Worm (Caenorhabditis elegans) whole organism, L4 larva: Measurements from ENCODE around the gene C44H9.4.
"Not testable (repeated sequence)": the region's sequence is repeated elsewhere in the genome, so short reads cannot be mapped to it uniquely, and the experiment has no call there.

Experiments used
- F26F4.8 ChIP-seq: fragments of 200-800 bp; sonication (Bioruptor generic); conservative IDR thresholded peaks from 2 replicates; pipeline ENCODE4 v1.3.6; 2022; ENCODE audit warnings: missing genetic modification characterization, missing compliant biosample characterization
- F49E8.2 ChIP-seq: sonication (generic microtip); optimal IDR thresholded peaks from 2 replicates; lab custom pipeline; 2016; ENCODE audit warnings: missing compliant biosample characterization, mild to moderate bottlenecking, missing genetic modification characterization, borderline replicate concordance
- T20F7.1 ChIP-seq: fragments of 200-800 bp; sonication (Bioruptor generic); optimal IDR thresholded peaks from 2 replicates; lab custom pipeline; 2018; ENCODE audit warnings: mild to moderate bottlenecking, missing genetic modification characterization, missing compliant biosample characterization
- T26A8.4 ChIP-seq: fragments of 200-800 bp; sonication (Bioruptor generic); IDR thresholded peaks from 2 replicates; pipeline ENCODE4 v1.3.6; 2022; ENCODE audit warnings: missing genetic modification characterization, missing compliant biosample characterization
- Y105C5A.15 ChIP-seq: fragments of 200-800 bp; sonication (Bioruptor generic); IDR thresholded peaks from 2 replicates; pipeline ENCODE4 v1.3.6; 2022; ENCODE audit warnings: missing genetic modification characterization, missing compliant biosample characterization
- Y48G9A.11 ChIP-seq: fragments of 200-800 bp; sonication (Bioruptor generic); IDR thresholded peaks from 2 replicates; pipeline ENCODE4 v1.3.6; 2022; ENCODE audit warnings: missing genetic modification reagents, missing genetic modification characterization, missing compliant biosample characterization
- aha-1 ChIP-seq: fragments of 150-350 bp; peaks from one replicate; lab custom pipeline; 2014; ENCODE audit warnings: missing biosample characterization, missing genetic modification characterization
- ceh-44 ChIP-seq: fragments of 200-800 bp; sonication (Bioruptor generic); IDR thresholded peaks from 2 replicates; pipeline ENCODE4 v1.3.6; 2022; ENCODE audit warnings: missing genetic modification reagents, missing genetic modification characterization, missing compliant biosample characterization
- ceh-82 ChIP-seq: sonication (generic microtip); optimal IDR thresholded peaks from 2 replicates; lab custom pipeline; 2017; ENCODE audit warnings: missing biosample characterization, missing genetic modification characterization
- ces-1 ChIP-seq: fragments of 150-350 bp; sonication (generic microtip); optimal IDR thresholded peaks from 4 replicates; lab custom pipeline; 2014; ENCODE audit warnings: missing biosample characterization, missing genetic modification reagents, missing genetic modification characterization
- daf-12 ChIP-seq: fragments of 150-350 bp; optimal IDR thresholded peaks from 2 replicates; lab custom pipeline; 2014; ENCODE audit warnings: missing biosample characterization, missing genetic modification reagents, missing genetic modification characterization
- daf-16 ChIP-seq, 3 experiments: sonication (generic microtip); optimal IDR thresholded peaks; 2 replicates each; lab custom pipeline; 2016 to 2017; ENCODE audit warnings: missing genetic modification characterization in 3 of 3, missing genetic modification reagents in 3 of 3, mild to moderate bottlenecking in 2 of 3, missing compliant biosample characterization in 2 of 3, missing biosample characterization in 1 of 3, moderate library complexity in 1 of 3
- daf-8 ChIP-seq: fragments of 200-800 bp; sonication (Bioruptor generic); IDR thresholded peaks from 2 replicates; pipeline ENCODE4 v1.3.6; 2022; ENCODE audit warnings: missing genetic modification characterization, missing compliant biosample characterization
- hif-1 ChIP-seq, 2 experiments: sonication (generic microtip); optimal IDR thresholded peaks; 2 replicates each; lab custom pipeline; 2016 to 2017; ENCODE audit warnings: missing compliant biosample characterization in 2 of 2, missing genetic modification characterization in 2 of 2, missing genetic modification reagents in 2 of 2, missing genotype in 2 of 2, mild to moderate bottlenecking in 1 of 2
- lin-1 ChIP-seq: fragments of 200-800 bp; sonication (Bioruptor generic); IDR thresholded peaks from 2 replicates; pipeline ENCODE4 v1.3.6; 2022; ENCODE audit warnings: missing genetic modification reagents, missing genetic modification characterization, missing compliant biosample characterization
- lin-29 ChIP-seq: fragments of 200-800 bp; sonication (Bioruptor generic); IDR thresholded peaks from 2 replicates; pipeline ENCODE4 v1.3.6; 2022; ENCODE audit warnings: missing genetic modification reagents, missing genetic modification characterization, missing compliant biosample characterization
- lin-38 ChIP-seq: fragments of 200-800 bp; sonication (Bioruptor generic); IDR thresholded peaks from 2 replicates; pipeline ENCODE4 v1.3.6; 2022; ENCODE audit warnings: missing genetic modification reagents, missing genetic modification characterization, missing compliant biosample characterization
- madf-5 ChIP-seq, 2 experiments: fragments of 200-800 bp; sonication (Bioruptor generic); IDR thresholded peaks; 2 replicates each; pipeline ENCODE4 v1.3.6; 2022; ENCODE audit warnings: missing compliant biosample characterization in 2 of 2, missing genetic modification characterization in 2 of 2
- madf-9 ChIP-seq: fragments of 200-800 bp; sonication (Bioruptor generic); conservative IDR thresholded peaks from 2 replicates; pipeline ENCODE4 v1.3.6; 2022; ENCODE audit warnings: missing genetic modification reagents, missing genetic modification characterization, missing compliant biosample characterization
- mes-2 ChIP-seq: sonication (generic microtip); optimal IDR thresholded peaks from 2 replicates; lab custom pipeline; 2016; ENCODE audit warnings: missing genotype, mild to moderate bottlenecking, missing genetic modification characterization, missing compliant biosample characterization; ENCODE audit not compliant: poor library complexity, severe bottlenecking
- mxl-2 ChIP-seq: fragments of 200-800 bp; sonication (Bioruptor generic); conservative IDR thresholded peaks from 2 replicates; pipeline ENCODE4 v1.3.6; 2022; ENCODE audit warnings: missing genetic modification reagents, missing genetic modification characterization, missing compliant biosample characterization
- mxl-3 ChIP-seq: fragments of 200-800 bp; sonication (Bioruptor generic); optimal IDR thresholded peaks from 2 replicates; lab custom pipeline; 2018; ENCODE audit warnings: mild to moderate bottlenecking, missing genetic modification characterization, missing compliant biosample characterization
- nhr-11 ChIP-seq: fragments of 150-350 bp; optimal IDR thresholded peaks from 2 replicates; lab custom pipeline; 2014; ENCODE audit warnings: missing biosample characterization, missing genetic modification characterization
- nhr-111 ChIP-seq: fragments of 200-800 bp; sonication (Bioruptor generic); optimal IDR thresholded peaks from 2 replicates; lab custom pipeline; 2018; ENCODE audit warnings: mild to moderate bottlenecking, missing genetic modification characterization, missing compliant biosample characterization
- nhr-237 ChIP-seq: sonication (generic microtip); optimal IDR thresholded peaks from 2 replicates; lab custom pipeline; 2017; ENCODE audit warnings: missing biosample characterization, missing genetic modification characterization
- nhr-28 ChIP-seq: fragments of 150-350 bp; optimal IDR thresholded peaks from 2 replicates; lab custom pipeline; 2014; ENCODE audit warnings: missing biosample characterization, missing genetic modification characterization
- nhr-6 ChIP-seq: fragments of 150-350 bp; optimal IDR thresholded peaks from 2 replicates; lab custom pipeline; 2014; ENCODE audit warnings: missing biosample characterization, missing genetic modification characterization
- nhr-77 ChIP-seq: fragments of 150-350 bp; optimal IDR thresholded peaks from 2 replicates; lab custom pipeline; 2014; ENCODE audit warnings: missing biosample characterization, missing genetic modification characterization
- pha-4 ChIP-seq, 2 experiments: fragments of 150-350 bp in 1 of 2; fragments of 200-800 bp in 1 of 2; sonication (Bioruptor generic) in 1 of 2; IDR thresholded peaks in 1 of 2; optimal IDR thresholded peaks in 1 of 2; 2 replicates each; pipeline versions ENCODE4 v1.3.6 to Lab custom; 2014 to 2022; ENCODE audit warnings: missing genetic modification characterization in 2 of 2, missing genetic modification reagents in 2 of 2, missing biosample characterization in 1 of 2, missing compliant biosample characterization in 1 of 2
- php-3 ChIP-seq: fragments of 200-800 bp; sonication (Bioruptor generic); IDR thresholded peaks from 2 replicates; pipeline ENCODE4 v1.3.6; 2022; ENCODE audit warnings: missing genetic modification reagents, missing genetic modification characterization, missing compliant biosample characterization
- pqm-1 ChIP-seq: sonication (generic microtip); optimal IDR thresholded peaks from 2 replicates; lab custom pipeline; 2017; ENCODE audit warnings: missing biosample characterization, missing genetic modification characterization
- rbr-2 ChIP-seq: sonication (generic microtip); optimal IDR thresholded peaks from 2 replicates; lab custom pipeline; 2016; ENCODE audit warnings: missing genotype, missing genetic modification characterization, missing compliant biosample characterization
- saeg-2 ChIP-seq: fragments of 200-800 bp; sonication (Bioruptor generic); IDR thresholded peaks from 2 replicates; pipeline ENCODE4 v1.3.6; 2022; ENCODE audit warnings: missing genetic modification reagents, missing genetic modification characterization, missing compliant biosample characterization
- sdz-12 ChIP-seq: fragments of 200-800 bp; sonication (Bioruptor generic); optimal IDR thresholded peaks from 2 replicates; lab custom pipeline; 2018; ENCODE audit warnings: mild to moderate bottlenecking, missing genetic modification characterization, missing compliant biosample characterization
- skn-1 ChIP-seq: fragments of 150-350 bp; optimal IDR thresholded peaks from 2 replicates; lab custom pipeline; 2014; ENCODE audit warnings: missing biosample characterization, missing genetic modification characterization
- snpc-1.2 ChIP-seq: fragments of 200-800 bp; sonication (Bioruptor generic); IDR thresholded peaks from 2 replicates; pipeline ENCODE4 v1.3.6; 2022; ENCODE audit warnings: missing genetic modification reagents, missing genetic modification characterization, missing compliant biosample characterization
- snpc-4 ChIP-seq: fragments of 150-350 bp; optimal IDR thresholded peaks from 2 replicates; lab custom pipeline; 2014; ENCODE audit warnings: missing biosample characterization, missing genetic modification characterization
- spr-3 ChIP-seq: fragments of 200-800 bp; sonication (Bioruptor generic); optimal IDR thresholded peaks from 2 replicates; lab custom pipeline; 2018; ENCODE audit warnings: mild to moderate bottlenecking, missing genetic modification characterization, missing compliant biosample characterization
- unc-39 ChIP-seq: sonication (generic microtip); optimal IDR thresholded peaks from 2 replicates; lab custom pipeline; 2017; ENCODE audit warnings: missing biosample characterization, missing genetic modification characterization
- vab-7 ChIP-seq: fragments of 200-800 bp; sonication (Bioruptor generic); IDR thresholded peaks from 2 replicates; pipeline ENCODE4 v1.3.6; 2022; ENCODE audit warnings: missing genetic modification reagents, missing genetic modification characterization, missing compliant biosample characterization
- zfp-2 ChIP-seq: sonication (generic microtip); optimal IDR thresholded peaks from 2 replicates; lab custom pipeline; 2016; ENCODE audit warnings: mild to moderate bottlenecking, missing genetic modification characterization, missing compliant biosample characterization
- zip-2 ChIP-seq: fragments of 150-350 bp; optimal IDR thresholded peaks from 2 replicates; lab custom pipeline; 2014; ENCODE audit warnings: missing biosample characterization, missing genetic modification characterization
- ztf-7 ChIP-seq: fragments of 150-350 bp; optimal IDR thresholded peaks from 2 replicates; lab custom pipeline; 2014; ENCODE audit warnings: missing biosample characterization, missing genetic modification characterization

C44H9.4 gene

DNA sequence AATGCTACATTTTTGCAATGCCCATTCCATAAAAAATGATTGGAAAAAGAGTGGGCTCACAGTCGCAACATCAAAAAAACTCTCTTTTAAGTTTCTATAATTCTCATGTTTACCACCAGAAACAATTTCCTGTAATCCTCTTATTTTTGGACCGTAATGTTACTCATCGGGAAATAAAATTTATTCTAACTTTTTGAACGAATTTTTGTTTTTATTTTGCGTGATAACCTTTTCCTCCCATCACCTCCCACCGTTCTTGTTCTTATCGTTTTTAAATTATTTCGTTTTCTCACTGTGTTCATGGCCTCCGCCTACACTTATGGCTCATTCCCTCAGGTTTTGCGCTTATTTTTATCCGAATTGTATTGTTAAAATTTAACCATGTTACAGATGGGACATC, 23.7 kb downstream of the C44H9.4 start, which contains the start of gene anp-1:
anp-1 (plus strand) TSS at position 301 of the 400 bp plus-strand sequence.
- TF ChIP-seq ceh-82 (tag; lab: Kevin White, UChicago) (no peak), skn-1 (tag; lab: Kevin White, UChicago) (no peak), madf-5 (GFP tag; IDR thresholded peaks at IDR 0.05; lab: Robert Waterston, UW) (no peak), sdz-12 (GFP tag; lab: Kevin White, UChicago) (no peak), spr-3 (GFP tag; lab: Kevin White, UChicago) (no peak), daf-8 (no peak), hif-1 (tag; optimal IDR thresholded peaks at IDR 0.05; lab: Kevin White, UChicago) (no peak), saeg-2 (GFP tag; lab: Robert Waterston, UW) (no peak), zip-2 (tag; lab: Kevin White, UChicago) (no peak)

ce11 chrV:12865615-12866014, 30.1 kb downstream of the C44H9.4 start, which contains the start of gene T07F10.5:
Gene T07F10.5 (plus strand): TSS chrV:12865915.
- not testable (repeated sequence) for TF ChIP-seq lin-29 (GFP tag; lab: Robert Waterston, UW); zfp-2; lin-38

ce11 chrV:12867997-12868396, 32.5 kb downstream of the C44H9.4 start, which contains the start of gene nspg-1:
Gene nspg-1 (minus strand): TSS chrV:12868097.
- TF ChIP-seq nhr-6 (tag; lab: Kevin White, UChicago) = peak; percentile 27
- TF ChIP-seq Y105C5A.15 (GFP tag; lab: Robert Waterston, UW) = no peak

DNA sequence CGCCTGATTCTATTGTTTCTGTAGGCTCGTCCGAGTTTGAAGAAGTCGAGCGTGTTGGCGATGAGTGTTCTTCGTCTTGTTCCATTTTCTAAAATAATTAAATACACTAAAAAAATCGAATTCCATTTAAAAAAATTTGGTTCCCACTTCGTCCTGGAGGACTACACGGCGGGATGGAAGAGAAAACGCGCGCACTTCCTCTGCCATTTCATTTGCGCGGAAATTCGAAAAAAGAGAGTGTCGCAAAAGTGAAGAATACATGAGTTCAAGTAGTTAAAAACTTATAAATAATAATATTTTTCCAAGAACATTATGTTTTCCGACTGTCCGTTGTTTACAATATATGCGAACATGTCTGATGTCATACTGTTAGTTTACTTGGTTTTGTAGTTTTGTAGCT, 34.5 kb downstream of the C44H9.4 start, which contains the start of gene T07F10.3:
T07F10.3 (minus strand) TSS at position 98 of the 400 bp plus-strand sequence.
- TF ChIP-seq zfp-2 (no peak), nhr-111 (GFP tag; lab: Kevin White, UChicago) (no peak), nhr-77 (tag; lab: Kevin White, UChicago) (peak; percentile 45), vab-7 (GFP tag; lab: Robert Waterston, UW) (peak; percentile 57; the same call in 1 of the 2 replicates), T20F7.1 (peak; percentile 76), nhr-6 (tag; lab: Kevin White, UChicago) (peak; percentile 97), pqm-1 (no peak), ceh-44 (GFP tag; lab: Robert Waterston, UW) (peak; percentile 46; the same call in 1 of the 2 replicates), nhr-237 (no peak), nhr-11 (tag; lab: Kevin White, UChicago) (peak; percentile 47), mes-2 (tag; lab: Kevin White, UChicago) (peak; percentile 100), daf-12 (no peak), mxl-3 (GFP tag; lab: Kevin White, UChicago) (peak; percentile 41), ces-1 (GFP tag; lab: Kevin White, UChicago) (peak; percentile 25), sdz-12 (GFP tag; lab: Kevin White, UChicago) (peak; percentile 77), lin-1 (GFP tag; lab: Robert Waterston, UW) (0 out of 2 replicates have a peak, but pooled peaks have one; percentile 56), madf-9 (GFP tag; lab: Robert Waterston, UW) (peak; percentile 87), aha-1 (no peak), snpc-1.2 (GFP tag; lab: Robert Waterston, UW) (0 out of 2 replicates have a peak, but pooled peaks have one; percentile 63), unc-39 (tag; lab: Kevin White, UChicago) (no peak), F49E8.2 (tag; lab: Kevin White, UChicago) (peak; percentile 45), ztf-7 (tag; lab: Kevin White, UChicago) (no peak), F26F4.8 (GFP tag; lab: Robert Waterston, UW) (no peak), nhr-28 (tag; lab: Kevin White, UChicago) (peak; percentile 69), daf-16 (GFP tag; optimal IDR thresholded peaks at IDR 0.05; lab: Kevin White, UChicago) (peak in 1 of 2 experiments; percentile 41), daf-16 (tag; optimal IDR thresholded peaks at IDR 0.05; lab: Kevin White, UChicago) (peak; percentile 41), php-3 (GFP tag; lab: Robert Waterston, UW) (0 out of 2 replicates have a peak, but pooled peaks have one; percentile 29), pha-4 (GFP tag; IDR thresholded peaks at IDR 0.05; lab: Robert Waterston, UW) (peak; percentile 59; the same call in 1 of the 2 replicates), pha-4 (tag; optimal IDR thresholded peaks at IDR 0.05; lab: Kevin White, UChicago) (no peak), mxl-2 (GFP tag; lab: Robert Waterston, UW) (peak; percentile 49; the same call in 1 of the 2 replicates), saeg-2 (GFP tag; lab: Robert Waterston, UW) (0 out of 2 replicates have a peak, but pooled peaks have one; percentile 38), T26A8.4 (GFP tag; lab: Robert Waterston, UW) (peak; percentile 80), snpc-4 (tag; lab: Kevin White, UChicago) (no peak), rbr-2 (tag; lab: Kevin White, UChicago) (peak; percentile 69), hif-1 (tag; optimal IDR thresholded peaks at IDR 0.05; lab: Kevin White, UChicago) (peak in 1 of 2 experiments; percentile 94), Y48G9A.11 (peak; percentile 88)
